Fruit fly (Drosophila melanogaster) whole organism, embryonic: ENCODE results near the gene CG3777.

Source experiments
- Bteb2 ChIP-seq: fragments of 200-800 bp; sonication (Bioruptor generic); optimal IDR thresholded peaks from 2 replicates; lab custom pipeline; 2016; ENCODE audit warnings: missing biosample characterization, missing genetic modification characterization
- CG10366 ChIP-seq: fragments of 200-800 bp; sonication (Bioruptor generic); IDR thresholded peaks from 2 replicates; pipeline ENCODE4 v1.3.6; 2022; ENCODE audit warnings: missing biosample characterization, missing genetic modification characterization
- CG10654 ChIP-seq: fragments of 200-800 bp; sonication (Bioruptor generic); optimal IDR thresholded peaks from 2 replicates; lab custom pipeline; 2016; ENCODE audit warnings: missing biosample characterization, missing genetic modification characterization
- CG11696 ChIP-seq: fragments of 200-800 bp; sonication (Bioruptor generic); IDR thresholded peaks from 2 replicates; pipeline ENCODE4 v1.3.6; 2022; ENCODE audit warnings: missing biosample characterization, missing genetic modification characterization
- CG12219 ChIP-seq: fragments of 200-800 bp; sonication (Bioruptor generic); optimal IDR thresholded peaks from 3 replicates; lab custom pipeline; 2018; ENCODE audit warnings: missing biosample characterization, mild to moderate bottlenecking, missing genetic modification characterization
- CG12769 ChIP-seq: fragments of 200-800 bp; sonication (Bioruptor generic); optimal IDR thresholded peaks from 2 replicates; lab custom pipeline; 2019; ENCODE audit warnings: missing biosample characterization, mild to moderate bottlenecking, missing genetic modification characterization, moderate library complexity
- CG13296 ChIP-seq: fragments of 200-800 bp; sonication (Bioruptor generic); optimal IDR thresholded peaks from 3 replicates; lab custom pipeline; 2018; ENCODE audit warnings: missing biosample characterization, mild to moderate bottlenecking, missing genetic modification characterization
- CG14965 ChIP-seq: fragments of 200-800 bp; sonication (Bioruptor generic); optimal IDR thresholded peaks from 2 replicates; lab custom pipeline; 2016; ENCODE audit warnings: missing biosample characterization, missing genetic modification characterization, borderline replicate concordance
- CG16863 ChIP-seq: fragments of 200-800 bp; sonication (Bioruptor generic); optimal IDR thresholded peaks from 3 replicates; lab custom pipeline; 2016; ENCODE audit warnings: missing biosample characterization, missing genetic modification characterization
- CG18619 ChIP-seq: fragments of 200-800 bp; sonication (Bioruptor generic); optimal IDR thresholded peaks from 3 replicates; lab custom pipeline; 2017; ENCODE audit warnings: missing biosample characterization, mild to moderate bottlenecking, missing genetic modification characterization
- CG2199 ChIP-seq: fragments of 200-800 bp; sonication (Bioruptor generic); IDR thresholded peaks from 3 replicates; pipeline ENCODE4 v1.3.6; 2022; ENCODE audit warnings: missing biosample characterization, missing genetic modification characterization
- CG31224 ChIP-seq: fragments of 200-800 bp; sonication (Bioruptor generic); IDR thresholded peaks from 2 replicates; pipeline ENCODE4 v1.3.6; 2022; ENCODE audit warnings: missing biosample characterization, missing genetic modification characterization
- CG3163 ChIP-seq: fragments of 200-800 bp; sonication (Bioruptor generic); optimal IDR thresholded peaks from 3 replicates; lab custom pipeline; 2016; ENCODE audit warnings: missing biosample characterization, missing genetic modification characterization
- CG32767 ChIP-seq: fragments of 200-800 bp; sonication (Bioruptor generic); IDR thresholded peaks from 2 replicates; pipeline ENCODE4 v1.3.6; 2022; ENCODE audit warnings: missing biosample characterization, missing genetic modification characterization
- CG34376 ChIP-seq: fragments of 200-800 bp; sonication (Bioruptor generic); optimal IDR thresholded peaks from 2 replicates; lab custom pipeline; 2018; ENCODE audit warnings: missing biosample characterization, mild to moderate bottlenecking, missing genetic modification characterization
- CG4707 ChIP-seq: fragments of 200-800 bp; sonication (Bioruptor generic); optimal IDR thresholded peaks from 2 replicates; lab custom pipeline; 2018; ENCODE audit warnings: missing biosample characterization, mild to moderate bottlenecking, missing genetic modification characterization, moderate library complexity
- CG6765 ChIP-seq: fragments of 200-800 bp; sonication (Bioruptor generic); optimal IDR thresholded peaks from 3 replicates; lab custom pipeline; 2017; ENCODE audit warnings: missing biosample characterization, mild to moderate bottlenecking, missing genetic modification characterization
- CG6791 ChIP-seq: fragments of 200-800 bp; sonication (Bioruptor generic); IDR thresholded peaks from 3 replicates; pipeline ENCODE4 v1.3.6; 2022; ENCODE audit warnings: missing biosample characterization, missing genetic modification characterization; ENCODE audit not compliant: partially characterized antibody
- CG7372 ChIP-seq: fragments of 200-800 bp; sonication (Bioruptor generic); IDR thresholded peaks from 2 replicates; pipeline ENCODE4 v1.3.6; 2022; ENCODE audit warnings: missing biosample characterization, missing genetic modification characterization
- CG7556 ChIP-seq: fragments of 200-800 bp; sonication (Bioruptor generic); optimal IDR thresholded peaks from 2 replicates; lab custom pipeline; 2017; ENCODE audit warnings: missing biosample characterization, mild to moderate bottlenecking, missing genetic modification characterization
- CG7928 ChIP-seq: fragments of 200-800 bp; sonication (Bioruptor generic); optimal IDR thresholded peaks from 2 replicates; lab custom pipeline; 2017; ENCODE audit warnings: missing biosample characterization, mild to moderate bottlenecking, missing genetic modification characterization
- CG8089 ChIP-seq: fragments of 200-800 bp; sonication (Bioruptor generic); optimal IDR thresholded peaks from 3 replicates; lab custom pipeline; 2016; ENCODE audit warnings: missing biosample characterization, missing genetic modification characterization
- CkIIα-i1 ChIP-seq: fragments of 200-800 bp; sonication (Bioruptor generic); IDR thresholded peaks from 2 replicates; pipeline ENCODE4 v1.3.6; 2022; ENCODE audit warnings: missing biosample characterization, missing genetic modification characterization
- D19A ChIP-seq: fragments of 200-800 bp; optimal IDR thresholded peaks from 3 replicates; lab custom pipeline; 2019; ENCODE audit warnings: missing biosample characterization, mild to moderate bottlenecking, missing genetic modification characterization, moderate library complexity
- Drgx ChIP-seq: fragments of 200-800 bp; sonication (Bioruptor generic); IDR thresholded peaks from 2 replicates; pipeline ENCODE4 v1.3.6; 2022; ENCODE audit warnings: missing biosample characterization, missing genetic modification characterization
- E2f2 ChIP-seq: fragments of 200-800 bp; sonication (Bioruptor generic); IDR thresholded peaks from 2 replicates; pipeline ENCODE4 v1.3.6; 2022; ENCODE audit warnings: missing biosample characterization, missing genetic modification characterization
- Jarid2 ChIP-seq: fragments of 200-800 bp; sonication (Bioruptor generic); optimal IDR thresholded peaks from 3 replicates; lab custom pipeline; 2017; ENCODE audit warnings: mild to moderate bottlenecking, missing biosample characterization, missing genetic modification reagents, missing genetic modification characterization
- Nf-YC ChIP-seq: fragments of 200-800 bp; optimal IDR thresholded peaks from 3 replicates; lab custom pipeline; 2019; ENCODE audit warnings: missing biosample characterization, mild to moderate bottlenecking, missing genetic modification characterization, moderate library complexity
- NfI ChIP-seq: fragments of 200-800 bp; sonication (Bioruptor generic); optimal IDR thresholded peaks from 3 replicates; lab custom pipeline; 2018; ENCODE audit warnings: missing biosample characterization, mild to moderate bottlenecking, missing genetic modification characterization, moderate library complexity
- Six4 ChIP-seq: fragments of 200-800 bp; sonication (Bioruptor generic); optimal IDR thresholded peaks from 2 replicates; lab custom pipeline; 2016; ENCODE audit warnings: missing biosample characterization, missing genetic modification characterization
- Spps ChIP-seq: fragments of 200-800 bp; sonication (Bioruptor generic); optimal IDR thresholded peaks from 2 replicates; lab custom pipeline; 2018; ENCODE audit warnings: missing biosample characterization, mild to moderate bottlenecking, missing genetic modification characterization
- YL-1 ChIP-seq: fragments of 200-800 bp; sonication (Bioruptor generic); optimal IDR thresholded peaks from 3 replicates; lab custom pipeline; 2017; ENCODE audit warnings: missing biosample characterization, mild to moderate bottlenecking, missing genetic modification characterization
- ap ChIP-seq: fragments of 200-800 bp; sonication (Bioruptor generic); IDR thresholded peaks from 2 replicates; pipeline ENCODE4 v1.3.6; 2022; ENCODE audit warnings: missing biosample characterization, missing genetic modification characterization
- ato ChIP-seq: fragments of 200-800 bp; sonication (Bioruptor generic); IDR thresholded peaks from 2 replicates; pipeline ENCODE4 v1.3.6; 2022; ENCODE audit warnings: missing biosample characterization, missing genetic modification characterization; ENCODE audit not compliant: partially characterized antibody
- cg ChIP-seq: fragments of 200-800 bp; sonication (Bioruptor generic); optimal IDR thresholded peaks from 3 replicates; lab custom pipeline; 2019; ENCODE audit warnings: missing biosample characterization, mild to moderate bottlenecking, missing genetic modification characterization, moderate library complexity
- chinmo ChIP-seq: fragments of 200-800 bp; sonication (Bioruptor generic); IDR thresholded peaks from 4 replicates; pipeline ENCODE4 v1.3.6; 2022; ENCODE audit warnings: missing biosample characterization, missing genetic modification characterization; ENCODE audit not compliant: partially characterized antibody
- gsb-n ChIP-seq: fragments of 200-800 bp; sonication (Bioruptor generic); optimal IDR thresholded peaks from 3 replicates; lab custom pipeline; 2018; ENCODE audit warnings: missing biosample characterization, mild to moderate bottlenecking, missing genetic modification characterization
- ham ChIP-seq: fragments of 200-800 bp; sonication (Bioruptor generic); IDR thresholded peaks from 2 replicates; pipeline ENCODE4 v1.3.6; 2022; ENCODE audit warnings: missing biosample characterization, missing genetic modification characterization
- lola ChIP-seq, 3 experiments: fragments of >200 bp in 2 of 3; fragments of 200-800 bp in 1 of 3; sonication (Bioruptor generic) in 1 of 3; optimal IDR thresholded peaks; 2 replicates each; lab custom pipeline; 2017 to 2019; ENCODE audit warnings: missing biosample characterization in 3 of 3, missing genetic modification characterization in 3 of 3, mild to moderate bottlenecking in 1 of 3, moderate library complexity in 1 of 3
- odd ChIP-seq: fragments of 200-800 bp; sonication (Bioruptor generic); optimal IDR thresholded peaks from 2 replicates; lab custom pipeline; 2017; ENCODE audit warnings: missing biosample characterization, mild to moderate bottlenecking, missing genetic modification characterization
- p53 ChIP-seq: fragments of 200-800 bp; sonication (Bioruptor generic); optimal IDR thresholded peaks from 2 replicates; lab custom pipeline; 2016; ENCODE audit warnings: missing biosample characterization, missing genetic modification characterization
- prd ChIP-seq, 3 experiments: fragments of >200 bp in 2 of 3; fragments of 200-800 bp in 1 of 3; sonication (Bioruptor generic) in 1 of 3; optimal IDR thresholded peaks in 2 of 3; IDR thresholded peaks in 1 of 3; 2 replicates in 2 of 3; 3 replicates in 1 of 3; pipeline versions ENCODE4 v1.3.6 to Lab custom; 2017 to 2022; ENCODE audit warnings: missing biosample characterization in 1 of 3, missing genetic modification characterization in 1 of 3
- pros ChIP-seq: fragments of 200-800 bp; sonication (Bioruptor generic); optimal IDR thresholded peaks from 3 replicates; lab custom pipeline; 2019; ENCODE audit warnings: missing biosample characterization, mild to moderate bottlenecking, missing genetic modification characterization, moderate library complexity
- psq ChIP-seq: fragments of 200-800 bp; sonication (Bioruptor generic); optimal IDR thresholded peaks from 2 replicates; lab custom pipeline; 2017; ENCODE audit warnings: missing biosample characterization, missing genetic modification characterization
- pum ChIP-seq: fragments of 200-800 bp; sonication (Bioruptor generic); optimal IDR thresholded peaks from 2 replicates; lab custom pipeline; 2016; ENCODE audit warnings: missing biosample characterization, missing genetic modification characterization
- sc ChIP-seq, 3 experiments: fragments of >200 bp in 2 of 3; fragments of 200-800 bp in 1 of 3; sonication (Bioruptor generic) in 1 of 3; optimal IDR thresholded peaks; 2 replicates in 2 of 3; 3 replicates in 1 of 3; lab custom pipeline; 2017; ENCODE audit warnings: mild to moderate bottlenecking in 1 of 3, missing biosample characterization in 1 of 3, missing genetic modification characterization in 1 of 3, missing genetic modification reagents in 1 of 3
- scrt ChIP-seq: fragments of 200-800 bp; sonication (Bioruptor generic); optimal IDR thresholded peaks from 2 replicates; lab custom pipeline; 2018; ENCODE audit warnings: missing biosample characterization, mild to moderate bottlenecking, missing genetic modification characterization, moderate library complexity
- sob ChIP-seq: fragments of 200-800 bp; sonication (Bioruptor generic); IDR thresholded peaks from 2 replicates; pipeline ENCODE4 v1.3.6; 2022; ENCODE audit warnings: missing biosample characterization, missing genetic modification characterization
- wek ChIP-seq: fragments of 200-800 bp; sonication (Bioruptor generic); optimal IDR thresholded peaks from 3 replicates; lab custom pipeline; 2018; ENCODE audit warnings: missing biosample characterization, mild to moderate bottlenecking, missing genetic modification characterization, moderate library complexity
- z ChIP-seq: fragments of 200-800 bp; sonication (Bioruptor generic); IDR thresholded peaks from 3 replicates; pipeline ENCODE4 v1.3.6; 2022; ENCODE audit warnings: missing biosample characterization, missing genetic modification characterization

CG3777 gene

dm6 chrX:277885-278284 lies 1.6 kb upstream of the CG3777 start:
- TF ChIP-seq CkIIα-i1 (GFP tag; lab: Robert Waterston, UW) (no peak), CG10366 (GFP tag; lab: Robert Waterston, UW) (no peak), sc (optimal IDR thresholded peaks at IDR 0.05; lab: Kevin White, UChicago) (no peak), sc (GFP tag; optimal IDR thresholded peaks at IDR 0.05; lab: Kevin White, UChicago) (no peak), CG11696 (GFP tag; lab: Robert Waterston, UW) (no peak), CG18619 (GFP tag; lab: Kevin White, UChicago) (no peak), CG12219 (no peak), CG2199 (GFP tag; lab: Robert Waterston, UW) (peak; percentile 98), prd (optimal IDR thresholded peaks at IDR 0.05; lab: Kevin White, UChicago) (no peak), prd (GFP tag; IDR thresholded peaks at IDR 0.05; lab: Robert Waterston, UW) (no peak), CG14965 (GFP tag; lab: Kevin White, UChicago) (no peak), Bteb2 (GFP tag; lab: Kevin White, UChicago) (no peak), CG7372 (GFP tag; lab: Robert Waterston, UW) (no peak), CG16863 (GFP tag; lab: Kevin White, UChicago) (no peak), lola (GFP tag; optimal IDR thresholded peaks at IDR 0.05; lab: Kevin White, UChicago) (no peak), CG6765 (GFP tag; lab: Kevin White, UChicago) (no peak), ato (GFP tag; lab: Robert Waterston, UW) (no peak), NfI (GFP tag; lab: Kevin White, UChicago) (no peak), CG3163 (peak; percentile 90), psq (GFP tag; lab: Kevin White, UChicago) (no peak), pros (GFP tag; lab: Kevin White, UChicago) (peak; percentile 80), CG10654 (GFP tag; lab: Kevin White, UChicago) (no peak), chinmo (0 out of 4 replicates have a peak, but pooled peaks have one; percentile 18), sob (GFP tag; lab: Robert Waterston, UW) (no peak), ham (GFP tag; lab: Robert Waterston, UW) (no peak), D19A (tag; lab: Kevin White, UChicago) (peak; percentile 29), Drgx (no peak), scrt (GFP tag; lab: Kevin White, UChicago) (no peak), CG4707 (peak; percentile 77), CG34376 (no peak), Jarid2 (GFP tag; lab: Kevin White, UChicago) (no peak), CG8089 (GFP tag; lab: Kevin White, UChicago) (no peak), p53 (GFP tag; lab: Kevin White, UChicago) (no peak), CG7928 (GFP tag; lab: Kevin White, UChicago) (no peak), pum (no peak), wek (no peak), CG6791 (GFP tag; lab: Robert Waterston, UW) (no peak), CG31224 (GFP tag; lab: Robert Waterston, UW) (no peak), gsb-n (tag; lab: Kevin White, UChicago) (no peak), CG13296 (no peak), Spps (no peak), CG12769 (tag; lab: Kevin White, UChicago) (no peak), Six4 (GFP tag; lab: Kevin White, UChicago) (no peak), CG7556 (GFP tag; lab: Kevin White, UChicago) (no peak), cg (GFP tag; lab: Kevin White, UChicago) (no peak), CG32767 (GFP tag; lab: Robert Waterston, UW) (no peak), odd (GFP tag; lab: Kevin White, UChicago) (no peak), ap (GFP tag; lab: Robert Waterston, UW) (no peak), Nf-YC (tag; lab: Kevin White, UChicago) (no peak), E2f2 (no peak), z (GFP tag; lab: Robert Waterston, UW) (no peak), YL-1 (GFP tag; lab: Kevin White, UChicago) (no peak)
